Worm (Caenorhabditis elegans) whole organism, L4 larva: ENCODE measurements around the gene ceh-93.
A peak's percentile ranks its signal among the peaks of the same experiment; 100 is the strongest.

Experiments used
- F10B5.3 ChIP-seq: sonication (generic microtip); optimal IDR thresholded peaks from 2 replicates; lab custom pipeline; 2016; ENCODE audit warnings: mild to moderate bottlenecking, missing genetic modification characterization, missing compliant biosample characterization
- F44E2.7 ChIP-seq: fragments of 200-800 bp; sonication (Bioruptor generic); IDR thresholded peaks from 2 replicates; pipeline ENCODE4 v2.1.2; 2022; ENCODE audit warnings: missing genetic modification characterization, missing compliant biosample characterization
- R02D3.7 ChIP-seq: fragments of 150-350 bp; sonication (generic microtip); optimal IDR thresholded peaks from 3 replicates; lab custom pipeline; 2014; ENCODE audit warnings: missing biosample characterization, missing genetic modification characterization
- Y75B8A.6 ChIP-seq: fragments of 200-800 bp; sonication (Bioruptor generic); IDR thresholded peaks from 2 replicates; pipeline ENCODE4 v1.3.6; 2022; ENCODE audit warnings: missing genetic modification reagents, missing genetic modification characterization, missing compliant biosample characterization
- ZK546.5 ChIP-seq, 2 experiments: sonication (generic microtip); optimal IDR thresholded peaks; 2 replicates each; lab custom pipeline; 2017; ENCODE audit warnings: missing biosample characterization in 2 of 2, missing genetic modification characterization in 2 of 2
- aha-1 ChIP-seq: fragments of 150-350 bp; peaks from one replicate; lab custom pipeline; 2014; ENCODE audit warnings: missing biosample characterization, missing genetic modification characterization
- attf-4 ChIP-seq: sonication (generic microtip); optimal IDR thresholded peaks from 3 replicates; lab custom pipeline; 2017; ENCODE audit warnings: missing biosample characterization, missing genetic modification characterization
- ceh-20 ChIP-seq: fragments of 200-800 bp; sonication (Bioruptor generic); IDR thresholded peaks from 2 replicates; pipeline ENCODE4 v1.3.6; 2022; ENCODE audit warnings: missing genetic modification reagents, missing genetic modification characterization, missing compliant biosample characterization
- daf-16 ChIP-seq, 3 experiments: sonication (generic microtip); optimal IDR thresholded peaks; 2 replicates each; lab custom pipeline; 2016 to 2017; ENCODE audit warnings: missing genetic modification characterization in 3 of 3, missing genetic modification reagents in 3 of 3, mild to moderate bottlenecking in 2 of 3, missing compliant biosample characterization in 2 of 3, missing biosample characterization in 1 of 3, moderate library complexity in 1 of 3
- daf-19 ChIP-seq: fragments of 200-800 bp; sonication (Bioruptor generic); conservative IDR thresholded peaks from 2 replicates; pipeline ENCODE4 v1.3.6; 2022; ENCODE audit warnings: missing genetic modification characterization, missing compliant biosample characterization
- dpl-1 ChIP-seq: fragments of 150-350 bp; optimal IDR thresholded peaks from 2 replicates; lab custom pipeline; 2014; ENCODE audit warnings: missing biosample characterization, missing genetic modification reagents, missing genetic modification characterization
- fkh-10 ChIP-seq: fragments of 150-350 bp; optimal IDR thresholded peaks from 2 replicates; lab custom pipeline; 2014; ENCODE audit warnings: missing biosample characterization, missing genetic modification reagents, missing genetic modification characterization
- hlh-11 ChIP-seq: fragments of 200-800 bp; sonication (Bioruptor generic); optimal IDR thresholded peaks from 2 replicates; lab custom pipeline; 2018; ENCODE audit warnings: mild to moderate bottlenecking, missing genetic modification characterization, missing compliant biosample characterization
- hlh-30 ChIP-seq: sonication (generic microtip); optimal IDR thresholded peaks from 2 replicates; lab custom pipeline; 2017; ENCODE audit warnings: antibody characterized with exemption, mild to moderate bottlenecking, missing genetic modification characterization, missing compliant biosample characterization; ENCODE audit not compliant: insufficient read depth
- jun-1 ChIP-seq: fragments of 150-350 bp; optimal IDR thresholded peaks from 2 replicates; lab custom pipeline; 2014; ENCODE audit warnings: missing biosample characterization, missing genetic modification reagents, missing genetic modification characterization
- lim-7 ChIP-seq: fragments of 200-800 bp; sonication (Bioruptor generic); IDR thresholded peaks from 2 replicates; pipeline ENCODE4 v1.3.6; 2022; ENCODE audit warnings: missing genetic modification characterization, missing compliant biosample characterization
- lin-1 ChIP-seq: fragments of 200-800 bp; sonication (Bioruptor generic); IDR thresholded peaks from 2 replicates; pipeline ENCODE4 v1.3.6; 2022; ENCODE audit warnings: missing genetic modification reagents, missing genetic modification characterization, missing compliant biosample characterization
- lin-38 ChIP-seq: fragments of 200-800 bp; sonication (Bioruptor generic); IDR thresholded peaks from 2 replicates; pipeline ENCODE4 v1.3.6; 2022; ENCODE audit warnings: missing genetic modification reagents, missing genetic modification characterization, missing compliant biosample characterization
- lir-3 ChIP-seq: sonication (generic microtip); optimal IDR thresholded peaks from 2 replicates; lab custom pipeline; 2016; ENCODE audit warnings: mild to moderate bottlenecking, missing genetic modification characterization, missing compliant biosample characterization
- madf-5 ChIP-seq, 2 experiments: fragments of 200-800 bp; sonication (Bioruptor generic); IDR thresholded peaks; 2 replicates each; pipeline ENCODE4 v1.3.6; 2022; ENCODE audit warnings: missing compliant biosample characterization in 2 of 2, missing genetic modification characterization in 2 of 2
- mxl-2 ChIP-seq: fragments of 200-800 bp; sonication (Bioruptor generic); conservative IDR thresholded peaks from 2 replicates; pipeline ENCODE4 v1.3.6; 2022; ENCODE audit warnings: missing genetic modification reagents, missing genetic modification characterization, missing compliant biosample characterization
- mxl-3 ChIP-seq: fragments of 200-800 bp; sonication (Bioruptor generic); optimal IDR thresholded peaks from 2 replicates; lab custom pipeline; 2018; ENCODE audit warnings: mild to moderate bottlenecking, missing genetic modification characterization, missing compliant biosample characterization
- nhr-28 ChIP-seq: fragments of 150-350 bp; optimal IDR thresholded peaks from 2 replicates; lab custom pipeline; 2014; ENCODE audit warnings: missing biosample characterization, missing genetic modification characterization
- nhr-42 ChIP-seq: fragments of 200-800 bp; sonication (Bioruptor generic); IDR thresholded peaks from 2 replicates; pipeline ENCODE4 v1.3.6; 2022; ENCODE audit warnings: missing genetic modification characterization, missing compliant biosample characterization
- nhr-48 ChIP-seq: sonication (generic microtip); optimal IDR thresholded peaks from 2 replicates; lab custom pipeline; 2016; ENCODE audit warnings: mild to moderate bottlenecking, missing genetic modification characterization, missing compliant biosample characterization
- nhr-77 ChIP-seq: fragments of 150-350 bp; optimal IDR thresholded peaks from 2 replicates; lab custom pipeline; 2014; ENCODE audit warnings: missing biosample characterization, missing genetic modification characterization
- pha-4 ChIP-seq, 2 experiments: fragments of 150-350 bp in 1 of 2; fragments of 200-800 bp in 1 of 2; sonication (Bioruptor generic) in 1 of 2; IDR thresholded peaks in 1 of 2; optimal IDR thresholded peaks in 1 of 2; 2 replicates each; pipeline versions ENCODE4 v1.3.6 to Lab custom; 2014 to 2022; ENCODE audit warnings: missing genetic modification characterization in 2 of 2, missing genetic modification reagents in 2 of 2, missing biosample characterization in 1 of 2, missing compliant biosample characterization in 1 of 2
- php-3 ChIP-seq: fragments of 200-800 bp; sonication (Bioruptor generic); IDR thresholded peaks from 2 replicates; pipeline ENCODE4 v1.3.6; 2022; ENCODE audit warnings: missing genetic modification reagents, missing genetic modification characterization, missing compliant biosample characterization
- sdz-12 ChIP-seq: fragments of 200-800 bp; sonication (Bioruptor generic); optimal IDR thresholded peaks from 2 replicates; lab custom pipeline; 2018; ENCODE audit warnings: mild to moderate bottlenecking, missing genetic modification characterization, missing compliant biosample characterization
- snpc-1.2 ChIP-seq: fragments of 200-800 bp; sonication (Bioruptor generic); IDR thresholded peaks from 2 replicates; pipeline ENCODE4 v1.3.6; 2022; ENCODE audit warnings: missing genetic modification reagents, missing genetic modification characterization, missing compliant biosample characterization
- unc-62 ChIP-seq, 3 experiments: fragments of 150-350 bp in 1 of 3; sonication (generic microtip); optimal IDR thresholded peaks in 2 of 3; peaks in 1 of 3; 1 replicate in 1 of 3; 2 replicates in 2 of 3; lab custom pipeline; 2014 to 2017; ENCODE audit warnings: missing biosample characterization in 3 of 3, missing genetic modification characterization in 3 of 3, missing genetic modification reagents in 3 of 3, missing genotype in 1 of 3
- zag-1 ChIP-seq: fragments of 150-350 bp; optimal IDR thresholded peaks from 2 replicates; lab custom pipeline; 2014; ENCODE audit warnings: missing biosample characterization, missing genetic modification characterization
- zfp-2 ChIP-seq: sonication (generic microtip); optimal IDR thresholded peaks from 2 replicates; lab custom pipeline; 2016; ENCODE audit warnings: mild to moderate bottlenecking, missing genetic modification characterization, missing compliant biosample characterization
- zip-11 ChIP-seq: fragments of 200-800 bp; sonication (Bioruptor generic); IDR thresholded peaks from 2 replicates; pipeline ENCODE4 v1.3.6; 2022; ENCODE audit warnings: missing genetic modification characterization, missing compliant biosample characterization
- zip-2 ChIP-seq: fragments of 150-350 bp; optimal IDR thresholded peaks from 2 replicates; lab custom pipeline; 2014; ENCODE audit warnings: missing biosample characterization, missing genetic modification characterization

Gene ceh-93

DNA sequence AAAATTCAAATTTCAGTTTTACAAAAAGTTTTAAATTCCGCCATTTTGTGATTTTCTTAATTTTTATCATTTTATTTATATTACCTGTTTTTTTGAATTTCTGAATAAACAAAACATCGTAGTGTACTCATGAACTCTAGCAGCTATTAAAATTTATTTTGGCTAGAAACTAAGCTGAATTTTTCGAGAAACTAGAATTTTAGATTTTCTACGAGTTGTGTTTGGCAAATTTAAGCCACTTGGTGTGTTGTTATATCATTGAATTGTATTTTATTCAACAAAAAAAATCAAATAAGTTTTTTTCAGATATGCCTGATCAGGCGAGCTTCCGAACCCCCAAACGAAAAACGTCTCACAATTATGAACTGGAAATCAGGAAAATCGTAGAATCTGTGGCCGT is 8.7 kb upstream of the ceh-93 start, which contains the start of gene R04A9.6:
Gene R04A9.6, plus strand, starts transcription at position 301 of the 400 bp plus-strand sequence.
- peak; percentile 73 for TF ChIP-seq aha-1 (tag; lab: Kevin White, UChicago)
- no peak for TF ChIP-seq madf-5 (GFP tag; IDR thresholded peaks at IDR 0.05; lab: Robert Waterston, UW)

DNA sequence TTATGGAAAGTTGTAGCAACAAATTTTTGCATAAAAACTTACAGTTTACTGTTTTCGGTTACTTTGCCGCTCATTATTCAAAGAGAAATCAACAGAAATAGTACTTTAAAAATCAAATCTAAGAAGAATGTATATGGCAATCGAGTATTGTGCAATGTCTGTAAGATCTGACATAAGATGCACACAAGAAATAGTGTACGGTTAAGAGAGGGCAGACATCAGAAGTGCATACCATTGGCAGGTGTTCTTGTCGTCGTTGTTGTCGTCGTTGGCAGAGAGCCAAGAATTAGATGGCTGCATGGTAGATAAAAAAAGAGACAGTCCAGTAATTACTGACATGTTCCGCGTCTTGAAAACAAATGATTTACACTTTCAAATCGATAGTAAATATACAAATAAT is 6.1 kb upstream of the ceh-93 start, which contains the start of gene R04A9.7:
Gene R04A9.7, minus strand, starts transcription at position 184 of the 400 bp plus-strand sequence.
- TF ChIP-seq lin-1 (GFP tag; lab: Robert Waterston, UW): no peak
- TF ChIP-seq ZK546.5 (tag; optimal IDR thresholded peaks at IDR 0.05; lab: Kevin White, UChicago): no peak
- TF ChIP-seq sdz-12 (GFP tag; lab: Kevin White, UChicago): no peak
- no peak for TF ChIP-seq ceh-20 (GFP tag; lab: Robert Waterston, UW)
- TF ChIP-seq mxl-2 (GFP tag; lab: Robert Waterston, UW): no peak
- TF ChIP-seq nhr-28 (tag; lab: Kevin White, UChicago): no peak
- no peak for TF ChIP-seq zip-2 (tag; lab: Kevin White, UChicago)
- TF ChIP-seq fkh-10: no peak
- TF ChIP-seq snpc-1.2 (GFP tag; lab: Robert Waterston, UW): no peak
- no peak for TF ChIP-seq nhr-48 (tag; lab: Kevin White, UChicago)
- TF ChIP-seq daf-19 (GFP tag; lab: Robert Waterston, UW): no peak
- no peak for TF ChIP-seq attf-4 (tag; lab: Kevin White, UChicago)
- no peak for TF ChIP-seq zfp-2 (tag; lab: Kevin White, UChicago)
- TF ChIP-seq Y75B8A.6: no peak
- TF ChIP-seq php-3 (GFP tag; lab: Robert Waterston, UW): no peak
- TF ChIP-seq mxl-3 (GFP tag; lab: Kevin White, UChicago): no peak
- no peak for TF ChIP-seq F44E2.7 (GFP tag; lab: Robert Waterston, UW)
- no peak for TF ChIP-seq dpl-1 (GFP tag; lab: Kevin White, UChicago)
- no peak for TF ChIP-seq nhr-42 (GFP tag; lab: Robert Waterston, UW)

DNA sequence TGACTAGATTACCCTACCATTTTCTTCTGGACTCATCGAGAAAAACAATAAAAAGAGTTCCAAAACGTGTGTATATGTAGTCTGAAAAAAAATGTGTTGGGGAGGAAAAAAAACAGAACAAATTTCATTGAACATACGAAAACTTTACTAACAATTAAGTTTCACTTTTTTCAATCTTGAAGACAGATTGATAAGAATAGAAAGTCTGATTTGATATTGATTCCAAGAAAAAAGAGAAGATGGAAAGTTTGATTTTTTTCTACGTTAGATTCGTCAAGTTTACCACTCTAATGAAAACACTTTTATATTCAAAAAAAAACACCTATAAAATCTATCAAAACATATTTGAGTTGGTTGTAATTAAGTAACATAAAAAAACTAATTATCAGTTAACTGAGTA is 1.9 kb upstream of the ceh-93 start, which contains the start of gene R04A9.9:
Gene R04A9.9, minus strand, starts transcription at position 101 of the 400 bp plus-strand sequence.
- TF ChIP-seq nhr-77 (tag; lab: Kevin White, UChicago) (no peak), lim-7 (no peak), R02D3.7 (tag; lab: Kevin White, UChicago) (no peak), daf-16 (GFP tag; optimal IDR thresholded peaks at IDR 0.05; lab: Kevin White, UChicago) (no peak), daf-16 (tag; optimal IDR thresholded peaks at IDR 0.05; lab: Kevin White, UChicago) (no peak), hlh-30 (tag; lab: Kevin White, UChicago) (no peak), F10B5.3 (no peak), F44E2.7 (GFP tag; lab: Robert Waterston, UW) (no peak), jun-1 (tag; lab: Kevin White, UChicago) (no peak), hlh-11 (tag; lab: Kevin White, UChicago) (no peak), zip-11 (GFP tag; lab: Robert Waterston, UW) (no peak), zip-2 (tag; lab: Kevin White, UChicago) (no peak)

DNA sequence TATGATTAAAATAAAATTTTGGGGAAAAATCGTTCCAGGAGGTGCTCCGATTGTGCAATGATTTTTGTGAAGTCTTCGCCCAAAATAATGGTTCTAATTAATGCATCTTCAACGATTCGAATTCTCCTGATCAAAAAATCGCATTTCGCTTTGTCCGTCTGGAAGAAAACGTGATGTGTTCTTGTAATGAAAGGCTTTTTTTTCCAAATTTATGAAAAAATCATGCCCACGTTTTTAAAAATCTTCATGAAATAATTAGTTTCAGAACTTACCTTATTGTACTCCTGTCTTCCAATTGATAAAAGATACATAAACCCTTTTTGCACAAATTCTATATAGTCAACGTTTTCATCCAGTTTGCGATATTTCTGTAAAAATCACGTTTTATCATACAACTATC is 969 bp upstream of the ceh-93 start:
- TF ChIP-seq zag-1 (tag; lab: Kevin White, UChicago): no peak
- no peak for TF ChIP-seq lir-3 (tag; lab: Kevin White, UChicago)
- no peak for TF ChIP-seq pha-4 (GFP tag; IDR thresholded peaks at IDR 0.05; lab: Robert Waterston, UW)
- no peak for TF ChIP-seq pha-4 (tag; optimal IDR thresholded peaks at IDR 0.05; lab: Kevin White, UChicago)
- TF ChIP-seq lin-38 (GFP tag; lab: Robert Waterston, UW): no peak
- TF ChIP-seq unc-62 (GFP tag; optimal IDR thresholded peaks at IDR 0.05 in 1 of 2; lab: Kevin White, UChicago): peak in 1 of 2 experiments; percentile 92
- no peak for TF ChIP-seq unc-62 (tag; optimal IDR thresholded peaks at IDR 0.05; lab: Kevin White, UChicago)
- TF ChIP-seq dpl-1 (GFP tag; lab: Kevin White, UChicago): no peak
- TF ChIP-seq, all 104 proteins: peak for 1
